Worm (Caenorhabditis elegans) whole organism, L3 larva: Measurements from ENCODE around the gene W06A11.1.

Experiments used
- R02D3.7 ChIP-seq: fragments of 150-350 bp; optimal IDR thresholded peaks from 2 replicates; lab custom pipeline; 2014; ENCODE audit warnings: missing biosample characterization, missing genetic modification characterization
- ama-1 ChIP-seq: fragments of 150-350 bp; optimal IDR thresholded peaks from 2 replicates; lab custom pipeline; 2018
- egl-27 ChIP-seq: sonication (generic microtip); optimal IDR thresholded peaks from 4 replicates; lab custom pipeline; 2017; ENCODE audit warnings: missing biosample characterization, missing genetic modification reagents, missing genetic modification characterization
- elt-2 ChIP-seq: sonication (generic microtip); optimal IDR thresholded peaks from 2 replicates; lab custom pipeline; 2016; ENCODE audit warnings: missing genetic modification reagents, mild to moderate bottlenecking, missing genetic modification characterization, missing compliant biosample characterization
- fos-1 ChIP-seq: fragments of 150-350 bp; optimal IDR thresholded peaks from 2 replicates; lab custom pipeline; 2014; ENCODE audit warnings: missing biosample characterization, missing genetic modification characterization
- nhr-76 ChIP-seq: fragments of 150-350 bp; sonication (generic microtip); optimal IDR thresholded peaks from 5 replicates; lab custom pipeline; 2014; ENCODE audit warnings: missing biosample characterization, missing genetic modification characterization
- nhr-77 ChIP-seq: fragments of 150-350 bp; optimal IDR thresholded peaks from 2 replicates; lab custom pipeline; 2014; ENCODE audit warnings: missing biosample characterization, missing genetic modification characterization
- pha-4 ChIP-seq: fragments of 150-350 bp; optimal IDR thresholded peaks from 2 replicates; lab custom pipeline; 2014; ENCODE audit warnings: missing biosample characterization, missing genetic modification reagents, missing genetic modification characterization
- skn-1 ChIP-seq: fragments of 150-350 bp; optimal IDR thresholded peaks from 2 replicates; lab custom pipeline; 2014; ENCODE audit warnings: missing biosample characterization, missing genetic modification characterization
- ztf-4 ChIP-seq: fragments of 150-350 bp; optimal IDR thresholded peaks from 2 replicates; lab custom pipeline; 2014; ENCODE audit warnings: missing biosample characterization, missing genetic modification characterization

ce11 chrII:4098759-4099158 lies 31.4 kb downstream of the W06A11.1 start:
- TF ChIP-seq R02D3.7 (tag; lab: Kevin White, UChicago) (no peak), skn-1 (tag; lab: Kevin White, UChicago) (no peak), nhr-76 (tag; lab: Kevin White, UChicago) (no peak), fos-1 (tag; lab: Kevin White, UChicago) (no peak), egl-27 (no peak), elt-2 (tag; lab: Kevin White, UChicago) (no peak), ama-1 (no peak), pha-4 (tag; lab: Kevin White, UChicago) (no peak), ztf-4 (no peak), nhr-77 (tag; lab: Kevin White, UChicago) (no peak)
